Worm (Caenorhabditis elegans): ENCODE measurements around the gene maph-9.

DNA sequence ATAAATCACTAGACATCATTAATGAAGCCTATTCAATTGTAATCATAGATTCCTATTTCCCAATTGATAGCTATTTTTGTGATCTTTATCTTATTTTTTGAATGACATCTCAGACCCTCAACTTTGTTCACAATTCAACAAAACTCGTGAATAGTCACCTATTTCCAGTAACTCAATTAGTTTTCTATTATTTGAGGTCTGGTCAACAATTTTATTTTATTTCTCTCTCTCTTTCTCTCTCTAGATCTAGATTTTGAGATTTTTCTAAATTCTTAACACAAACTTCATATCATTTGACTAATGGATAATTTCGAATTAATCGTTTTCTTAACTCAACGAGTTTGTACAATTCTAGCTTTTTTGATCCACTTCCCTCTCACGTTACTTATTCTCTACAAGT, 17.1 kb downstream of the maph-9 start, which contains the start of gene str-1:
- TF ChIP-seq ama-1 (optimal IDR thresholded peaks at IDR 0.05) (no peak), ama-1 (GFP tag; optimal IDR thresholded peaks at IDR 0.05) (no peak), hrde-1 (tag; optimal IDR thresholded peaks at IDR 0.05; ENCODE audit: borderline replicate concordance) (no peak), pbrm-1 (GFP tag; IDR thresholded peaks at IDR 0.05) (no peak), snpc-1.1 (tag; optimal IDR thresholded peaks at IDR 0.05; ENCODE audit: insufficient read depth) (no peak), let-607 (tag; optimal IDR thresholded peaks at IDR 0.05) (no peak)

All from whole organism, young adult.